Fruit fly (Drosophila melanogaster) whole organism, prepupa: Measurements from ENCODE around the gene Mlc2.

Experiments used
- Blimp-1 ChIP-seq: fragments of 200-800 bp; sonication (Bioruptor generic); optimal IDR thresholded peaks from 3 replicates; lab custom pipeline; 2017; ENCODE audit warnings: missing biosample characterization, missing genetic modification characterization, mild to moderate bottlenecking, moderate library complexity, missing genetic modification reagents
- CG10631 ChIP-seq: fragments of 200-800 bp; sonication (Bioruptor generic); optimal IDR thresholded peaks from 2 replicates; lab custom pipeline; 2016; ENCODE audit warnings: missing biosample characterization, missing genetic modification characterization
- CG10669 ChIP-seq: fragments of 200-800 bp; sonication (Bioruptor generic); optimal IDR thresholded peaks from 3 replicates; lab custom pipeline; 2018; ENCODE audit warnings: missing biosample characterization, mild to moderate bottlenecking, missing genetic modification characterization, moderate library complexity
- CG11294 ChIP-seq: fragments of 200-800 bp; sonication (Bioruptor generic); IDR thresholded peaks from 2 replicates; pipeline ENCODE4 v1.3.6; 2022; ENCODE audit warnings: missing biosample characterization, missing genetic modification characterization
- CG11762 ChIP-seq: fragments of 200-800 bp; sonication (Bioruptor generic); optimal IDR thresholded peaks from 3 replicates; lab custom pipeline; 2016; ENCODE audit warnings: missing biosample characterization, missing genetic modification characterization; ENCODE audit not compliant: insufficient read depth
- CG11902 ChIP-seq: fragments of 200-800 bp; sonication (Bioruptor generic); optimal IDR thresholded peaks from 3 replicates; lab custom pipeline; 2016; ENCODE audit warnings: missing biosample characterization, missing genetic modification characterization
- CG15336 ChIP-seq: fragments of 200-800 bp; sonication (Bioruptor generic); IDR thresholded peaks from 2 replicates; pipeline ENCODE4 v1.3.6; 2022; ENCODE audit warnings: missing biosample characterization, missing genetic modification characterization
- CG1621 ChIP-seq: fragments of 200-800 bp; sonication (Bioruptor generic); optimal IDR thresholded peaks from 3 replicates; lab custom pipeline; 2018; ENCODE audit warnings: missing biosample characterization, mild to moderate bottlenecking, missing genetic modification characterization
- CG16779 ChIP-seq: fragments of 200-800 bp; sonication (Bioruptor generic); optimal IDR thresholded peaks from 3 replicates; lab custom pipeline; 2017; ENCODE audit warnings: missing biosample characterization, mild to moderate bottlenecking, missing genetic modification characterization
- CG3032 ChIP-seq: fragments of 200-800 bp; optimal IDR thresholded peaks from 2 replicates; lab custom pipeline; 2019; ENCODE audit warnings: missing biosample characterization, mild to moderate bottlenecking, missing genetic modification characterization, moderate library complexity
- CG31627 ChIP-seq: fragments of 200-800 bp; sonication (Bioruptor generic); optimal IDR thresholded peaks from 3 replicates; lab custom pipeline; 2016; ENCODE audit warnings: missing biosample characterization, missing genetic modification characterization
- CG32006 ChIP-seq: fragments of 200-800 bp; sonication (Bioruptor generic); optimal IDR thresholded peaks from 3 replicates; lab custom pipeline; 2017; ENCODE audit warnings: missing biosample characterization, mild to moderate bottlenecking, missing genetic modification characterization
- CG34406 ChIP-seq: fragments of 200-800 bp; sonication (Bioruptor generic); optimal IDR thresholded peaks from 3 replicates; lab custom pipeline; 2016; ENCODE audit warnings: missing biosample characterization, missing genetic modification characterization
- CG3919 ChIP-seq: fragments of 200-800 bp; sonication (Bioruptor generic); optimal IDR thresholded peaks from 3 replicates; lab custom pipeline; 2016; ENCODE audit warnings: missing biosample characterization, missing genetic modification characterization
- CG6163 ChIP-seq: fragments of 200-800 bp; sonication (Bioruptor generic); IDR thresholded peaks from 3 replicates; pipeline ENCODE4 v1.3.6; 2022; ENCODE audit warnings: missing biosample characterization, missing genetic modification characterization
- CG6276 ChIP-seq: fragments of 200-800 bp; sonication (Bioruptor generic); optimal IDR thresholded peaks from 2 replicates; lab custom pipeline; 2017; ENCODE audit warnings: missing biosample characterization, mild to moderate bottlenecking, missing genetic modification characterization
- CG6792 ChIP-seq: fragments of 200-800 bp; sonication (Bioruptor generic); optimal IDR thresholded peaks from 3 replicates; lab custom pipeline; 2016; ENCODE audit warnings: missing biosample characterization, missing genetic modification characterization
- CG7368 ChIP-seq: fragments of 200-800 bp; sonication (Bioruptor generic); optimal IDR thresholded peaks from 3 replicates; lab custom pipeline; 2016; ENCODE audit warnings: missing biosample characterization, missing genetic modification characterization
- CG8119 ChIP-seq: fragments of 200-800 bp; sonication (Bioruptor generic); IDR thresholded peaks from 3 replicates; pipeline ENCODE4 v1.3.6; 2022; ENCODE audit warnings: missing biosample characterization, missing genetic modification characterization
- CG8319 ChIP-seq: fragments of 200-800 bp; sonication (Bioruptor generic); optimal IDR thresholded peaks from 3 replicates; lab custom pipeline; 2016; ENCODE audit warnings: missing biosample characterization, missing genetic modification characterization
- CG8632 ChIP-seq: fragments of 200-800 bp; sonication (Bioruptor generic); optimal IDR thresholded peaks from 3 replicates; lab custom pipeline; 2016; ENCODE audit warnings: missing biosample characterization, missing genetic modification characterization
- Eip75B ChIP-seq: fragments of 200-800 bp; sonication (Bioruptor generic); optimal IDR thresholded peaks from 3 replicates; lab custom pipeline; 2016; ENCODE audit warnings: missing biosample characterization, missing genetic modification characterization
- Eip78C ChIP-seq: fragments of 200-800 bp; sonication (Bioruptor generic); peaks from one replicate; lab custom pipeline; 2016; ENCODE audit warnings: missing biosample characterization, missing genetic modification characterization
- Ets21C ChIP-seq: fragments of 200-800 bp; sonication (Bioruptor generic); optimal IDR thresholded peaks from 3 replicates; lab custom pipeline; 2016; ENCODE audit warnings: missing biosample characterization, missing genetic modification characterization
- Gug ChIP-seq: fragments of 200-800 bp; sonication (Bioruptor generic); IDR thresholded peaks from 2 replicates; pipeline ENCODE4 v1.3.6; 2022; ENCODE audit warnings: missing biosample characterization, missing genetic modification characterization
- Hr38 ChIP-seq: sonication (Bioruptor generic); optimal IDR thresholded peaks from 2 replicates; lab custom pipeline; 2016; ENCODE audit warnings: missing biosample characterization, missing genetic modification characterization
- Hr39 ChIP-seq: fragments of 200-800 bp; sonication (Bioruptor generic); optimal IDR thresholded peaks from 2 replicates; lab custom pipeline; 2016; ENCODE audit warnings: missing biosample characterization, missing genetic modification characterization
- Hr4 ChIP-seq: fragments of 200-800 bp; sonication (Bioruptor generic); optimal IDR thresholded peaks from 3 replicates; lab custom pipeline; 2016; ENCODE audit warnings: missing biosample characterization, missing genetic modification characterization
- Lpt ChIP-seq: fragments of 200-800 bp; sonication (Bioruptor generic); optimal IDR thresholded peaks from 3 replicates; lab custom pipeline; 2016; ENCODE audit warnings: missing biosample characterization, missing genetic modification characterization
- Met ChIP-seq: fragments of 200-800 bp; sonication (Bioruptor generic); optimal IDR thresholded peaks from 3 replicates; lab custom pipeline; 2016; ENCODE audit warnings: missing biosample characterization, missing genetic modification characterization
- OdsH ChIP-seq: fragments of 200-800 bp; sonication (Bioruptor generic); optimal IDR thresholded peaks from 3 replicates; lab custom pipeline; 2016; ENCODE audit warnings: missing biosample characterization, missing genetic modification characterization
- Smox ChIP-seq: fragments of 200-800 bp; sonication (Bioruptor generic); optimal IDR thresholded peaks from 3 replicates; lab custom pipeline; 2016; ENCODE audit warnings: missing biosample characterization, missing genetic modification characterization
- Sox102F ChIP-seq: fragments of 200-800 bp; sonication (Bioruptor generic); optimal IDR thresholded peaks from 2 replicates; lab custom pipeline; 2016; ENCODE audit warnings: missing biosample characterization, mild to moderate bottlenecking, missing genetic modification characterization
- Sox14 ChIP-seq: fragments of 200-800 bp; sonication (Bioruptor generic); optimal IDR thresholded peaks from 3 replicates; lab custom pipeline; 2016; ENCODE audit warnings: missing biosample characterization, missing genetic modification characterization
- Sox15 ChIP-seq: fragments of 200-800 bp; sonication (Bioruptor generic); optimal IDR thresholded peaks from 3 replicates; lab custom pipeline; 2016; ENCODE audit warnings: missing biosample characterization, missing genetic modification characterization
- achi ChIP-seq: fragments of 200-800 bp; sonication (Bioruptor generic); optimal IDR thresholded peaks from 3 replicates; lab custom pipeline; 2016; ENCODE audit warnings: missing biosample characterization, missing genetic modification characterization
- acj6 ChIP-seq: fragments of 200-800 bp; sonication (Bioruptor generic); optimal IDR thresholded peaks from 3 replicates; lab custom pipeline; 2016; ENCODE audit warnings: missing biosample characterization, missing genetic modification characterization
- cyc ChIP-seq: fragments of 200-800 bp; sonication (Bioruptor generic); optimal IDR thresholded peaks from 3 replicates; lab custom pipeline; 2016; ENCODE audit warnings: missing biosample characterization, missing genetic modification characterization
- dsx ChIP-seq: fragments of 200-800 bp; optimal IDR thresholded peaks from 3 replicates; lab custom pipeline; 2019; ENCODE audit warnings: missing biosample characterization, mild to moderate bottlenecking, missing genetic modification characterization, moderate library complexity; ENCODE audit not compliant: poor library complexity, severe bottlenecking
- eg ChIP-seq: fragments of 200-800 bp; sonication (Bioruptor generic); IDR thresholded peaks from 3 replicates; pipeline ENCODE4 v1.3.6; 2022; ENCODE audit warnings: missing biosample characterization, missing genetic modification characterization
- esn ChIP-seq: fragments of 200-800 bp; sonication (Bioruptor generic); optimal IDR thresholded peaks from 2 replicates; lab custom pipeline; 2016; ENCODE audit warnings: missing biosample characterization, mild to moderate bottlenecking, missing genetic modification characterization, moderate library complexity
- fd85E ChIP-seq: fragments of 200-800 bp; sonication (Bioruptor generic); optimal IDR thresholded peaks from 3 replicates; lab custom pipeline; 2016; ENCODE audit warnings: missing biosample characterization, missing genetic modification characterization
- lz ChIP-seq: fragments of 200-800 bp; sonication (Bioruptor generic); optimal IDR thresholded peaks from 3 replicates; lab custom pipeline; 2016; ENCODE audit warnings: missing biosample characterization, missing genetic modification characterization
- net ChIP-seq: fragments of 200-800 bp; sonication (Bioruptor generic); optimal IDR thresholded peaks from 3 replicates; lab custom pipeline; 2016; ENCODE audit warnings: missing biosample characterization, missing genetic modification characterization
- pdm3 ChIP-seq: fragments of 200-800 bp; sonication (Bioruptor generic); optimal IDR thresholded peaks from 3 replicates; lab custom pipeline; 2016; ENCODE audit warnings: missing biosample characterization, missing genetic modification characterization
- salr ChIP-seq, 2 experiments: fragments of 200-800 bp; sonication (Bioruptor generic); optimal IDR thresholded peaks; 3 replicates each; lab custom pipeline; 2016 to 2018; ENCODE audit warnings: missing biosample characterization in 2 of 2, missing genetic modification characterization in 2 of 2, mild to moderate bottlenecking in 1 of 2
- ss ChIP-seq, 2 experiments: fragments of 200-800 bp; sonication (Bioruptor generic); optimal IDR thresholded peaks; 2 replicates in 1 of 2; 3 replicates in 1 of 2; lab custom pipeline; 2017 to 2018; ENCODE audit warnings: mild to moderate bottlenecking in 2 of 2, missing biosample characterization in 2 of 2, missing genetic modification characterization in 2 of 2, moderate library complexity in 1 of 2
- svp ChIP-seq: fragments of 200-800 bp; sonication (Bioruptor generic); peaks from one replicate; lab custom pipeline; 2016; ENCODE audit warnings: missing biosample characterization, missing genetic modification characterization
- topi ChIP-seq: fragments of 200-800 bp; sonication (Bioruptor generic); optimal IDR thresholded peaks from 3 replicates; lab custom pipeline; 2016; ENCODE audit warnings: missing biosample characterization, missing genetic modification characterization
- vri ChIP-seq: fragments of 200-800 bp; sonication (Bioruptor generic); optimal IDR thresholded peaks from 3 replicates; lab custom pipeline; 2016; ENCODE audit warnings: missing biosample characterization, mild to moderate bottlenecking, missing genetic modification characterization

Gene Mlc2

DNA sequence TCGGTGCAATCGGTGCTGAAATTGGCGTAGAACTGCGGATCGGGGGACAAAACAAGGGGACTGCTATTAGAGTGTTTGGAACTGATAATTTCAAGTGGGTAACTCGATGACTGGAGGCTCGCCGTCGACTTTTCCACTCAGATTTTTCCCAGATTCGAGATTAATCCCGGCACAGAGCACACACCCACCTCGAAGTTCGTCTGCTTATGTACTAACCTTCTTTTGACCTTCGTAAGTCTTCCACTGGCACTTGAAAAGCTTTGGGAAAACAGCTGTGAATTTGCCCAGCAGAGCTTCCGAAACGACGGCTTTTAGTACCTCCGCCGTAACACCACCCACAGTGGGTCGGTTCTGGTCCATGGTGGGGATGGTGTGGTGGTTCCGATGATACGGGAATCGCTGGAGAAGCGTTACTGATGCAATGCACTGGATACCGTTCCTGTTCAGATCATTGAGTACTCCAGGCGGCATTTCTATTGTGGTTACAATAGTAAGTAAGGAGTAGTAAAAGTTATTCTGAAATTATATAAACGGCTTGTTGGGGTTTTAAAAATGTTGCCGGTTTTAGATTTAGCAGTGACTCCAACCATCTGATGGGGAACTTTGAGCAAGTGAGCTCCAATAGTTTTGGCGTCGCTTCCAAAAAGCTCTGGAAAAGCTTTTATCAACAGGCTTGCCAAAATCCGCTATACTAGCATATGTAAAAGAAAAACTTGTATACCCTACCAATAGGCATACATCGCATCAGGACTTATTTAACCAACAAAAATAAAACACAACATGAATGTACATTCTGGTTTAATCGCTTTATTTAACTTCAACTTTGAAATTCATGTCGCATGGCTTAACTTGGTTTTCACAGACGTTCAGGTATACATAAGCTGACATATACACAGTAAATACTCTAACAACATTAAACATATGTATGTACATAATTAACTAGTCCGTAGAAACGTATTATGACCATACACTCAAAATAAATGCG, 40.0 kb downstream of the Mlc2 start, which contains the start of gene Tpi:
TSS of gene Tpi (minus strand) at position 537 of the 985 bp plus-strand sequence.
- TF ChIP-seq net (GFP tag; lab: Kevin White, UChicago) = peak; percentile 70
- TF ChIP-seq Sox15 (GFP tag; lab: Kevin White, UChicago) = peak; percentile 27
- peak; percentile 27 for TF ChIP-seq Eip75B (GFP tag; lab: Kevin White, UChicago)
- no peak for TF ChIP-seq ss (GFP tag; optimal IDR thresholded peaks at IDR 0.05; lab: Kevin White, UChicago)
- no peak for TF ChIP-seq CG10669 (GFP tag; lab: Kevin White, UChicago)
- TF ChIP-seq CG3032 (tag; lab: Kevin White, UChicago) = no peak
- TF ChIP-seq Sox102F (GFP tag; lab: Kevin White, UChicago) = peak; percentile 80
- peak; percentile 59 for TF ChIP-seq CG31627 (GFP tag; lab: Kevin White, UChicago)
- TF ChIP-seq OdsH (GFP tag; lab: Kevin White, UChicago) = peak; percentile 73
- no peak for TF ChIP-seq CG6276 (GFP tag; lab: Kevin White, UChicago)
- peak; percentile 93 for TF ChIP-seq svp (GFP tag; lab: Kevin White, UChicago)
- peak; percentile 34 for TF ChIP-seq CG8632 (GFP tag; lab: Kevin White, UChicago)
- TF ChIP-seq Met (GFP tag; lab: Kevin White, UChicago) = peak; percentile 47
- TF ChIP-seq Blimp-1 = no peak
- TF ChIP-seq achi (GFP tag; lab: Kevin White, UChicago) = no peak
- peak; percentile 1 for TF ChIP-seq CG16779 (tag; lab: Kevin White, UChicago)
- peak; percentile 66 for TF ChIP-seq Smox
- no peak for TF ChIP-seq CG11294 (GFP tag; lab: Robert Waterston, UW)
- TF ChIP-seq dsx (GFP tag; lab: Kevin White, UChicago) = no peak
- TF ChIP-seq Eip78C (GFP tag; lab: Kevin White, UChicago) = peak; percentile 38
- TF ChIP-seq CG7368 = peak; percentile 16
- peak; percentile 66 for TF ChIP-seq CG6163 (GFP tag; lab: Robert Waterston, UW)
- peak; percentile 72 for TF ChIP-seq eg (GFP tag; lab: Robert Waterston, UW)
- peak; percentile 54 for TF ChIP-seq Ets21C (GFP tag; lab: Kevin White, UChicago)
- no peak for TF ChIP-seq salr (GFP tag; optimal IDR thresholded peaks at IDR 0.05; lab: Kevin White, UChicago)
- TF ChIP-seq CG8119 (GFP tag; lab: Robert Waterston, UW) = peak; percentile 63
- peak; percentile 72 for TF ChIP-seq CG1621 (tag; lab: Kevin White, UChicago)
- no peak for TF ChIP-seq Gug
- TF ChIP-seq CG3919 (GFP tag; lab: Kevin White, UChicago) = no peak
- peak; percentile 50 for TF ChIP-seq CG6792 (GFP tag; lab: Kevin White, UChicago)
- TF ChIP-seq cyc (GFP tag; lab: Kevin White, UChicago) = no peak
- peak; percentile 43 for TF ChIP-seq topi (GFP tag; lab: Kevin White, UChicago)
- peak; percentile 78 for TF ChIP-seq pdm3 (GFP tag; lab: Kevin White, UChicago)
- TF ChIP-seq Hr38 (GFP tag; lab: Kevin White, UChicago) = no peak
- TF ChIP-seq Lpt = no peak
- TF ChIP-seq Sox14 = peak; percentile 69
- peak; percentile 65 for TF ChIP-seq lz
- no peak for TF ChIP-seq fd85E (GFP tag; lab: Kevin White, UChicago)
- peak; percentile 70 for TF ChIP-seq esn (GFP tag; lab: Kevin White, UChicago)
- peak; percentile 73 for TF ChIP-seq CG32006 (GFP tag; lab: Kevin White, UChicago)
- peak; percentile 53 for TF ChIP-seq vri
- peak; percentile 69 for TF ChIP-seq acj6
- TF ChIP-seq CG11762 (GFP tag; lab: Kevin White, UChicago) = no peak
- TF ChIP-seq CG11902 (GFP tag; lab: Kevin White, UChicago) = no peak
- peak; percentile 69 for TF ChIP-seq Hr39 (GFP tag; lab: Kevin White, UChicago)
- peak; percentile 62 for TF ChIP-seq CG10631 (GFP tag; lab: Kevin White, UChicago)
- TF ChIP-seq CG34406 = peak; percentile 55
- peak; percentile 81 for TF ChIP-seq CG15336 (GFP tag; lab: Robert Waterston, UW)
- TF ChIP-seq Hr4 (GFP tag; lab: Kevin White, UChicago) = peak; percentile 86
- peak; percentile 19 for TF ChIP-seq CG8319 (GFP tag; lab: Kevin White, UChicago)
